Worm (Caenorhabditis elegans): ENCODE results near the gene C07H6.2.

Gene C07H6.2

DNA sequence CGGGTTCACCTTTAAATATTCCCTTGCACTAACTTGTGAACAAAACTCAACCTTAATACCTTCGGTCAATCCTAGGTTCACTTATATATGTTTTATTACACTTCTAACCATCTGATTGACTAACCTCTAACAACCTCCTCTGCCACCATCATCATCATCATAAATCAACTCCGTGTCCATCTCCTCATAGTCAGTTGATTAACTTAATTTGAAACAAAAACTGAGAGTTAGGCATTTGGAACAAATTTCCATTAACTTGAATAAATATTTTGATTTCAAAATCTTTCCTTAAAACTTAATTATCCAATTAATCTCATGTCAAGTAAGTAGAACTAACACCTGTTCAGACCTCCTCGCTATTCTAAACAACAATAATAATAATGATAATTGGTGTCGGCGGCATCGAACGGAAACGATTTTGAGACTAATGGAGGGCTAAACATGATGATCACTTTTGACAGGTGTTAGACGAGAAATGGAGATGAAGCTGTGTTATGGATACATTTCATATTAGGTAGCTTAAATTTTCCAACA, 33.0 kb downstream of the C07H6.2 start:
- no peak for TF ChIP-seq ref-1 (GFP tag; conservative IDR thresholded peaks at IDR 0.05)
- TF ChIP-seq ztf-23 (GFP tag; IDR thresholded peaks at IDR 0.05), result no peak
- no peak for TF ChIP-seq flt-1 (GFP tag; IDR thresholded peaks at IDR 0.05)
- TF ChIP-seq T22C8.4 (GFP tag; IDR thresholded peaks at IDR 0.05), result no peak
- TF ChIP-seq cog-1 (tag; optimal IDR thresholded peaks at IDR 0.05), result no peak
- no peak for TF ChIP-seq med-1 (GFP tag; optimal IDR thresholded peaks at IDR 0.05; ENCODE audit: insufficient read depth)
- TF ChIP-seq klf-2 (GFP tag; conservative IDR thresholded peaks at IDR 0.05), result no peak
- TF ChIP-seq ztf-29 (GFP tag; IDR thresholded peaks at IDR 0.05), result no peak
- TF ChIP-seq tab-1 (GFP tag; IDR thresholded peaks at IDR 0.05), result no peak

DNA sequence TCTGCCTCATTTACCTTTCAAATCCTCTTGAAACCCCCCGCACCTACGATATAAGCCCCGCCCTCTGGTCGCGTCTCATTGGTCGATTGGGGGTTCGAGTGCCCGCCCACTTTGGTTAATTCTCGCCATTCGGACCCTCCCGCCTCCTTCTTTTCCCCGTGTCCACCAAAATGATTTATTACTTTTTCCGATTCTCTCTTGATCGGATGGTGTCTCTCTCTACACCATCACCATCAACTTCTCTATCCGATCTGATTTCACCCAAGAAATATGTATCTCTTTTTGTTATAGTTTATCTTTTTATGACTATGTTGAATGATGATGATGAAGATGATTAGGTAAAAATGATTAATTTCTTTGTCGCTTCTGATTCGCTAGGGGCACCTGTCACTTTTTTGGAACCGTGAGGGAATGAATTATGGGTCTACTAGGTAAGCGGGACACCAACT, 33.9 kb downstream of the C07H6.2 start:
- TF ChIP-seq tab-1 (GFP tag; IDR thresholded peaks at IDR 0.05) (no peak), T22C8.4 (GFP tag; IDR thresholded peaks at IDR 0.05) (no peak), ztf-29 (GFP tag; IDR thresholded peaks at IDR 0.05) (no peak), med-1 (GFP tag; optimal IDR thresholded peaks at IDR 0.05; ENCODE audit: insufficient read depth) (no peak), klf-2 (GFP tag; conservative IDR thresholded peaks at IDR 0.05) (no peak), ztf-23 (GFP tag; IDR thresholded peaks at IDR 0.05) (no peak), ref-1 (GFP tag; conservative IDR thresholded peaks at IDR 0.05) (no peak), flt-1 (GFP tag; IDR thresholded peaks at IDR 0.05) (no peak), cog-1 (tag; optimal IDR thresholded peaks at IDR 0.05) (no peak)

DNA sequence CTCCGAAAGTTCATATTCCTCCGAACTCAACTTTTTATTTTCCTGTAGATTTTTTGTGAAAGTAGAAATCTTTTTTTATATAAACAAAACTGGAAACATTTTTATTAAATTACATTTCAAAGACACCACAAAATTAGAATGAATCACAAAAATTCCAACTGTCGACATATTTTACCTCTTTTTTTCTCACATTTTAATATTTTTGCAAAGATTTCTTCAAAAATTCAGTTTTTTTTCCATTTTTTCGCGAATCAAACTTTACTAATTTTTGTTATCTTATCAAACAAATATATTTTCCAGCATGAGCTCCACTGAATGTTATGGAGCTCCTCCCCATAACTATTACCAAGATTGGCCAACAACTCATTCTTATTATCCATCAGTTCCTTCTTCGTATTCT, 34.6 kb downstream of the C07H6.2 start, which contains the start of gene ceh-13:
Gene ceh-13, plus strand, starts transcription at position 301 of the 400 bp plus-strand sequence.
- TF ChIP-seq klf-2 (GFP tag; conservative IDR thresholded peaks at IDR 0.05) (no peak), ztf-29 (GFP tag; IDR thresholded peaks at IDR 0.05) (no peak), tab-1 (GFP tag; IDR thresholded peaks at IDR 0.05) (no peak), med-1 (GFP tag; optimal IDR thresholded peaks at IDR 0.05; ENCODE audit: insufficient read depth) (no peak), T22C8.4 (GFP tag; IDR thresholded peaks at IDR 0.05) (no peak), flt-1 (GFP tag; IDR thresholded peaks at IDR 0.05) (no peak), cog-1 (tag; optimal IDR thresholded peaks at IDR 0.05) (no peak), ztf-23 (GFP tag; IDR thresholded peaks at IDR 0.05) (no peak), ref-1 (GFP tag; conservative IDR thresholded peaks at IDR 0.05) (no peak)

DNA sequence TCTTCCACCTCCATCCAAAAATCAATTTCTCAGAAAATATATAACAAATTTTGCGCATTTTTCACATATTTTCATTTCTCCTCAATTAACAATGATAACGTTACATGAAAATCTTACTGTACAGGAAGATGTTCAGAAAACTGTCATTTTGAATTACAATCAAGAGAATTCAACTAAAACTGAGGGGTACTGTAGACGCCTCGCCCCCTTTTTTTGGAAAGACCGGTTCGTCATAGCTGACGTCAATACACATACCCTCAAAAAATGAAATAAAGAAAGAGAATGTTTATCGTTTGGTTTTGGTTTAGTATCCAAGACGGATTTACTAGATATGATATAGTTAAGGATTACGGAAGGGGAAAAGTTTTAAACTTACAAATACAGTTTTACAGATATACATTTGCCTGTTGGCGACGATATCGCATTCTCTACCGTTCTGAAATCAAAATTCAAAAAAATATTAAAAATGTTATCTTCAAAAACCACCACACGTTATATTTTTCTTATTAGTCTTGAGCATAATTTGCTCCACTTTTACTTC, 37.2 kb downstream of the C07H6.2 start:
- TF ChIP-seq flt-1 (GFP tag; IDR thresholded peaks at IDR 0.05) (no peak), klf-2 (GFP tag; conservative IDR thresholded peaks at IDR 0.05) (no peak), med-1 (GFP tag; optimal IDR thresholded peaks at IDR 0.05; ENCODE audit: insufficient read depth) (no peak), ztf-29 (GFP tag; IDR thresholded peaks at IDR 0.05) (no peak), T22C8.4 (GFP tag; IDR thresholded peaks at IDR 0.05) (no peak), tab-1 (GFP tag; IDR thresholded peaks at IDR 0.05) (no peak), ztf-23 (GFP tag; IDR thresholded peaks at IDR 0.05) (no peak)

DNA sequence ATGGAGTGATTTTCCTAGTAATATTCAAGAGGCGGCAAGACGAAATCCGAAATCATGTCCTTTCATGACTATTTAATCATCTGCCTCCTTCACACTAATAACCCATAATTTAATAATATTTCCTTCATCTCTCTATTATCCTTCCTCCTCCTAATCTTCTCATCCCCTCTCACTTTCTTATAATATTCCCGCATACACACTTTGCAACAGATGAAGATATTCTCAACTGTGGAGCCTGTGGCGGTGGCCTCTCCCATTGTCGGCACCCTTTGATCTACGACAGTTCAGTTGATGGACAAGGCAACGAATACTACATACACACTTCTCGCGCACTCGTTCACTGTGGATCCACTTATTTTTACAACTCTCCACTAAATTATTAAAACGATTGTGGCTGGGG, 37.8 kb downstream of the C07H6.2 start:
- TF ChIP-seq flt-1 (GFP tag; IDR thresholded peaks at IDR 0.05), result no peak
- no peak for TF ChIP-seq ztf-23 (GFP tag; IDR thresholded peaks at IDR 0.05)
- no peak for TF ChIP-seq med-1 (GFP tag; optimal IDR thresholded peaks at IDR 0.05; ENCODE audit: insufficient read depth)
- TF ChIP-seq cog-1 (tag; optimal IDR thresholded peaks at IDR 0.05), result no peak
- no peak for TF ChIP-seq T22C8.4 (GFP tag; IDR thresholded peaks at IDR 0.05)
- TF ChIP-seq ztf-29 (GFP tag; IDR thresholded peaks at IDR 0.05), result no peak
- TF ChIP-seq ref-1 (GFP tag; conservative IDR thresholded peaks at IDR 0.05), result no peak
- TF ChIP-seq klf-2 (GFP tag; conservative IDR thresholded peaks at IDR 0.05), result no peak
- TF ChIP-seq tab-1 (GFP tag; IDR thresholded peaks at IDR 0.05), result no peak

DNA sequence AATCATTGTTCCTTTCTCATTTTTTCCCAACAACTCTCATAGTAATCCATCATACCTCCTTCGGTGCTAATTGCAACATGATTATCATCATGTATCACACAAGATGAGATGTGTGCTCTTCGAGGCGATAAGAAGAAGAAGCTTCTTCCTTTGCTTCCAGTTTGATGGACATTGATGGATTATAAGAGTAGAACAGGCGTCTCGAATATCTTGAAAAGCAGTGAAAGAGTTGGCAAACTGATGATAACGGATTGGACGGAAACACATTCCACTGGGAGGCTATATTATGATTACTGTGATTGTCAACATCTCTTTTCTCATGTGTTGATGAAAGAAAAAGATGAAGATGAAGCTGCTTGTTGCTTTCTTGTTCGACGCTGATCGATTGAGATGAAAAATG, 39.1 kb downstream of the C07H6.2 start:
- TF ChIP-seq T22C8.4 (GFP tag; IDR thresholded peaks at IDR 0.05) (no peak), ref-1 (GFP tag; conservative IDR thresholded peaks at IDR 0.05) (no peak), flt-1 (GFP tag; IDR thresholded peaks at IDR 0.05) (no peak), med-1 (GFP tag; optimal IDR thresholded peaks at IDR 0.05; ENCODE audit: insufficient read depth) (no peak), ztf-29 (GFP tag; IDR thresholded peaks at IDR 0.05) (no peak), cog-1 (tag; optimal IDR thresholded peaks at IDR 0.05) (no peak), klf-2 (GFP tag; conservative IDR thresholded peaks at IDR 0.05) (no peak), ztf-23 (GFP tag; IDR thresholded peaks at IDR 0.05) (no peak), tab-1 (GFP tag; IDR thresholded peaks at IDR 0.05) (no peak)

DNA sequence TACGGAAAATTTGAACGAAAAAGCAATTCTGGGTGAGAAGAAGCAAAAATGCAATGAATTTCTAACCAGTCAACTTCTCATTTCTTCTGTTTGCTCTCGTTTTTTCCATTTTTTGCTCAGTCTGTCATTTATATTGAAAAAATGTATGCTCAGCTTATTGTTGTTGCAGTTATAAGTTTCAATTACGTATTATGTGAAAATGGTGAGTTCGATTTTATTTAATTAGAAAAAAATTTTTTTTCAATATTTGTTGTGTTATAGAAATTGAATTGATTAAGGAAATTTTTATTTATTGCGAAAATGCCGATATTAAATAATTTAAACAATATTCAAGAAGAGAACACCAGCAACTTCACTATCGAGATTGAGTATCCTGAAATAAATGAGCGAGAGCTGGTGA, 41.1 kb downstream of the C07H6.2 start, which contains the start of gene lgc-12:
Gene lgc-12, plus strand, starts transcription at position 301 of the 400 bp plus-strand sequence.
- no peak for TF ChIP-seq flt-1 (GFP tag; IDR thresholded peaks at IDR 0.05)
- TF ChIP-seq cog-1 (tag; optimal IDR thresholded peaks at IDR 0.05), result no peak
- TF ChIP-seq tab-1 (GFP tag; IDR thresholded peaks at IDR 0.05), result no peak
- TF ChIP-seq ref-1 (GFP tag; conservative IDR thresholded peaks at IDR 0.05), result no peak
- TF ChIP-seq klf-2 (GFP tag; conservative IDR thresholded peaks at IDR 0.05), result no peak
- TF ChIP-seq med-1 (GFP tag; optimal IDR thresholded peaks at IDR 0.05; ENCODE audit: insufficient read depth), result no peak
- no peak for TF ChIP-seq ztf-23 (GFP tag; IDR thresholded peaks at IDR 0.05)
- no peak for TF ChIP-seq ztf-29 (GFP tag; IDR thresholded peaks at IDR 0.05)
- no peak for TF ChIP-seq T22C8.4 (GFP tag; IDR thresholded peaks at IDR 0.05)

DNA sequence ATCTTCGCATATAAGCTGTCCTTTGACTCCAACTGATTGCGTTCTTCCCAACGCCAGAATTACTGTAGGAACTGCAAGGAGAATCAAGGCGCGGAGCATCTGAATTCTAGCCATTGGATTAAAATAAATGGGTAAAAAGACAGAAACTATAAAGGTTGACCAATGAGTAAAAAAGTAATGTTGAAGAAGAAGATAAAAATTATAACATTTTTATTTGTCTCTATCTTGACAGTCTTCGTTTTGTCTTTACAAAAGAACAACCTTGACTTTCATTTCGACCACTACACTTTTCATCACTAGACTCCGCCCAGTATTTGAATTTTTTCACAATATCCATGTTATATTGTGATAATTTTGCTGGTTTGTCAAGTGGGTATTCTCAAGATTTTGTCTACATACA, 44.4 kb downstream of the C07H6.2 start, which contains the start of gene ttr-8:
Gene ttr-8, minus strand, starts transcription at position 101 of the 400 bp plus-strand sequence.
- no peak for TF ChIP-seq flt-1 (GFP tag; IDR thresholded peaks at IDR 0.05)
- TF ChIP-seq ztf-29 (GFP tag; IDR thresholded peaks at IDR 0.05), result no peak
- TF ChIP-seq ztf-23 (GFP tag; IDR thresholded peaks at IDR 0.05), result no peak

DNA sequence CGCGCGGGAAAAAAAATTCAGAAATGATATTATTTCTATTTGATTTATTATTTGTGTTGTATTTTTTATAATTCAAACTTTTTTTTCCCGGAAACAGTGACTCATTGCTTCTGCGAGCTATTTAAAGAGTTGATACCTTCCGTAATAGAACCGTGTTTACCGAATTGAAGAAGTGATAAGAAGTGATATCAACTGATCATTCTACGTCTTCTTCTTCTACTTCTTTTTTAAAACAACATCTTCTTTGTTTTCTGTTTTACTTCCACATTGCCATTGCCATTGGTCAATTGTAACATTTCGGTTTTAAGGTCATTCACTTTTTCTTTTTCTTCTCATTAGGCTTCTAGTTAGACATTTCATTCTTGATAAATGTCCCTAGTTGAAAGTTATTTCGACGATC, 45.3 kb downstream of the C07H6.2 start, which contains the start of gene ttr-32:
Gene ttr-32, plus strand, starts transcription at position 314 of the 400 bp plus-strand sequence.
- no peak for TF ChIP-seq tab-1 (GFP tag; IDR thresholded peaks at IDR 0.05)
- TF ChIP-seq T22C8.4 (GFP tag; IDR thresholded peaks at IDR 0.05), result no peak
- TF ChIP-seq cog-1 (tag; optimal IDR thresholded peaks at IDR 0.05), result no peak
- no peak for TF ChIP-seq ref-1 (GFP tag; conservative IDR thresholded peaks at IDR 0.05)
